Fruit fly (Drosophila melanogaster) whole organism, embryonic: Measurements from ENCODE around the gene CG12702.
A peak's percentile ranks its signal among the peaks of the same experiment; 100 is the strongest.

Experiments used
- Adf1 ChIP-seq: fragments of 200-800 bp; sonication (Bioruptor generic); IDR thresholded peaks from 2 replicates; pipeline ENCODE4 v1.3.6; 2022; ENCODE audit warnings: missing biosample characterization, missing genetic modification characterization
- Aef1 ChIP-seq: fragments of 200-800 bp; sonication (Bioruptor generic); IDR thresholded peaks from 3 replicates; pipeline ENCODE4 v1.3.6; 2022; ENCODE audit warnings: missing biosample characterization, missing genetic modification characterization
- Bdp1 ChIP-seq: fragments of 200-800 bp; sonication (Bioruptor generic); optimal IDR thresholded peaks from 3 replicates; lab custom pipeline; 2016; ENCODE audit warnings: missing biosample characterization, missing genetic modification characterization
- CG10267 ChIP-seq: fragments of 200-800 bp; sonication (Bioruptor generic); optimal IDR thresholded peaks from 2 replicates; lab custom pipeline; 2018; ENCODE audit warnings: missing biosample characterization, mild to moderate bottlenecking, missing genetic modification characterization, moderate library complexity
- CG10274 ChIP-seq: fragments of 200-800 bp; sonication (Bioruptor generic); optimal IDR thresholded peaks from 3 replicates; lab custom pipeline; 2017; ENCODE audit warnings: missing biosample characterization, mild to moderate bottlenecking, missing genetic modification characterization
- CG10979 ChIP-seq: fragments of 200-800 bp; sonication (Bioruptor generic); optimal IDR thresholded peaks from 2 replicates; lab custom pipeline; 2018; ENCODE audit warnings: missing biosample characterization, mild to moderate bottlenecking, missing genetic modification characterization, moderate library complexity
- CG11085 ChIP-seq: fragments of 200-800 bp; sonication (Bioruptor generic); IDR thresholded peaks from 2 replicates; pipeline ENCODE4 v1.3.6; 2022; ENCODE audit warnings: missing biosample characterization, missing genetic modification characterization
- CG12769 ChIP-seq: fragments of 200-800 bp; sonication (Bioruptor generic); optimal IDR thresholded peaks from 2 replicates; lab custom pipeline; 2019; ENCODE audit warnings: missing biosample characterization, mild to moderate bottlenecking, missing genetic modification characterization, moderate library complexity
- CG13775 ChIP-seq: fragments of 200-800 bp; sonication (Bioruptor generic); optimal IDR thresholded peaks from 3 replicates; lab custom pipeline; 2017; ENCODE audit warnings: missing biosample characterization, mild to moderate bottlenecking, missing genetic modification characterization
- CG17829 ChIP-seq: fragments of 200-800 bp; optimal IDR thresholded peaks from 2 replicates; lab custom pipeline; 2019; ENCODE audit warnings: missing biosample characterization, mild to moderate bottlenecking, missing genetic modification characterization, moderate library complexity
- CG18619 ChIP-seq: fragments of 200-800 bp; sonication (Bioruptor generic); optimal IDR thresholded peaks from 3 replicates; lab custom pipeline; 2017; ENCODE audit warnings: missing biosample characterization, mild to moderate bottlenecking, missing genetic modification characterization
- CG18764 ChIP-seq: fragments of 200-800 bp; sonication (Bioruptor generic); optimal IDR thresholded peaks from 3 replicates; lab custom pipeline; 2016; ENCODE audit warnings: missing biosample characterization, missing genetic modification characterization
- CG2129 ChIP-seq: fragments of 200-800 bp; sonication (Bioruptor generic); IDR thresholded peaks from 2 replicates; pipeline ENCODE4 v1.3.6; 2022; ENCODE audit warnings: missing biosample characterization, missing genetic modification characterization; ENCODE audit not compliant: partially characterized antibody
- CG2202 ChIP-seq: fragments of 200-800 bp; sonication (Bioruptor generic); optimal IDR thresholded peaks from 2 replicates; lab custom pipeline; 2018; ENCODE audit warnings: missing biosample characterization, mild to moderate bottlenecking, missing genetic modification characterization
- CG30431 ChIP-seq: fragments of 200-800 bp; sonication (Bioruptor generic); optimal IDR thresholded peaks from 2 replicates; lab custom pipeline; 2017; ENCODE audit warnings: missing biosample characterization, missing genetic modification characterization
- CG4360 ChIP-seq: fragments of 200-800 bp; sonication (Bioruptor generic); IDR thresholded peaks from 2 replicates; pipeline ENCODE4 v1.3.6; 2022; ENCODE audit warnings: missing biosample characterization, missing genetic modification characterization
- CG4707 ChIP-seq: fragments of 200-800 bp; sonication (Bioruptor generic); optimal IDR thresholded peaks from 2 replicates; lab custom pipeline; 2018; ENCODE audit warnings: missing biosample characterization, mild to moderate bottlenecking, missing genetic modification characterization, moderate library complexity
- CG6689 ChIP-seq: fragments of 200-800 bp; sonication (Bioruptor generic); IDR thresholded peaks from 2 replicates; pipeline ENCODE4 v1.3.6; 2022; ENCODE audit warnings: missing biosample characterization, missing genetic modification characterization
- CG8478 ChIP-seq: fragments of >200 bp; optimal IDR thresholded peaks from 2 replicates; lab custom pipeline; 2018
- Chrac-16 ChIP-seq: fragments of 200-800 bp; sonication (Bioruptor generic); optimal IDR thresholded peaks from 3 replicates; lab custom pipeline; 2016; ENCODE audit warnings: missing biosample characterization, missing genetic modification characterization
- CkIIα-i1 ChIP-seq: fragments of 200-800 bp; sonication (Bioruptor generic); IDR thresholded peaks from 2 replicates; pipeline ENCODE4 v1.3.6; 2022; ENCODE audit warnings: missing biosample characterization, missing genetic modification characterization
- CrebB ChIP-seq: fragments of 200-800 bp; sonication (Bioruptor generic); optimal IDR thresholded peaks from 3 replicates; lab custom pipeline; 2018; ENCODE audit warnings: missing biosample characterization, mild to moderate bottlenecking, missing genetic modification characterization
- D19A ChIP-seq: fragments of 200-800 bp; optimal IDR thresholded peaks from 3 replicates; lab custom pipeline; 2019; ENCODE audit warnings: missing biosample characterization, mild to moderate bottlenecking, missing genetic modification characterization, moderate library complexity
- Ets65A ChIP-seq: fragments of 200-800 bp; sonication (Bioruptor generic); peaks from one replicate; lab custom pipeline; 2016; ENCODE audit warnings: missing biosample characterization, missing genetic modification characterization
- Ets97D ChIP-seq: fragments of 200-800 bp; sonication (Bioruptor generic); optimal IDR thresholded peaks from 3 replicates; lab custom pipeline; 2016; ENCODE audit warnings: missing biosample characterization, missing genetic modification characterization
- Mrtf ChIP-seq: fragments of 200-800 bp; sonication (Bioruptor generic); IDR thresholded peaks from 3 replicates; pipeline ENCODE4 v1.3.6; 2022; ENCODE audit warnings: missing biosample characterization, missing genetic modification characterization
- Pdp1 ChIP-seq, 2 experiments: fragments of 200-800 bp; sonication (Bioruptor generic); optimal IDR thresholded peaks; 3 replicates each; lab custom pipeline; 2016; ENCODE audit warnings: missing biosample characterization in 2 of 2, missing genetic modification characterization in 2 of 2, mild to moderate bottlenecking in 1 of 2, moderate library complexity in 1 of 2
- Stat92E ChIP-seq, 3 experiments: fragments of >200 bp in 2 of 3; fragments of 200-800 bp in 1 of 3; sonication (Bioruptor generic) in 1 of 3; optimal IDR thresholded peaks; 2 replicates each; lab custom pipeline; 2017 to 2019; ENCODE audit warnings: missing biosample characterization in 3 of 3, missing genetic modification characterization in 3 of 3, mild to moderate bottlenecking in 1 of 3, moderate library complexity in 1 of 3
- Usf ChIP-seq: fragments of 200-800 bp; sonication (Bioruptor generic); optimal IDR thresholded peaks from 2 replicates; lab custom pipeline; 2017; ENCODE audit warnings: missing genotype, missing biosample characterization, missing genetic modification characterization
- ac ChIP-seq: fragments of 200-800 bp; sonication (Bioruptor generic); optimal IDR thresholded peaks from 3 replicates; lab custom pipeline; 2017; ENCODE audit warnings: missing biosample characterization, mild to moderate bottlenecking, missing genetic modification characterization
- bigmax ChIP-seq: fragments of 200-800 bp; sonication (Bioruptor generic); optimal IDR thresholded peaks from 2 replicates; lab custom pipeline; 2018; ENCODE audit warnings: missing biosample characterization, mild to moderate bottlenecking, missing genetic modification characterization
- cad ChIP-seq: fragments of >200 bp; optimal IDR thresholded peaks from 2 replicates; lab custom pipeline; 2017; ENCODE audit warnings: missing biosample characterization, missing genetic modification characterization
- cas ChIP-seq: fragments of 200-800 bp; sonication (Bioruptor generic); IDR thresholded peaks from 2 replicates; pipeline ENCODE4 v1.3.6; 2022; ENCODE audit warnings: missing biosample characterization, missing genetic modification characterization
- cg ChIP-seq: fragments of 200-800 bp; sonication (Bioruptor generic); optimal IDR thresholded peaks from 3 replicates; lab custom pipeline; 2019; ENCODE audit warnings: missing biosample characterization, mild to moderate bottlenecking, missing genetic modification characterization, moderate library complexity
- fd3F ChIP-seq: fragments of 200-800 bp; sonication (Bioruptor generic); optimal IDR thresholded peaks from 2 replicates; lab custom pipeline; 2018; ENCODE audit warnings: missing biosample characterization, mild to moderate bottlenecking, missing genetic modification characterization, moderate library complexity
- fd96Cb ChIP-seq: fragments of 200-800 bp; sonication (Bioruptor generic); optimal IDR thresholded peaks from 2 replicates; lab custom pipeline; 2018; ENCODE audit warnings: missing biosample characterization, mild to moderate bottlenecking, missing genetic modification characterization, moderate library complexity
- gsb-n ChIP-seq: fragments of 200-800 bp; sonication (Bioruptor generic); optimal IDR thresholded peaks from 3 replicates; lab custom pipeline; 2018; ENCODE audit warnings: missing biosample characterization, mild to moderate bottlenecking, missing genetic modification characterization
- jumu ChIP-seq: fragments of 200-800 bp; sonication (Bioruptor generic); optimal IDR thresholded peaks from 3 replicates; lab custom pipeline; 2016; ENCODE audit warnings: missing biosample characterization, missing genetic modification characterization
- kni ChIP-seq: fragments of 200-800 bp; sonication (Bioruptor generic); optimal IDR thresholded peaks from 3 replicates; lab custom pipeline; 2017; ENCODE audit warnings: mild to moderate bottlenecking, missing biosample characterization, missing genetic modification reagents, missing genetic modification characterization
- lov ChIP-seq, 2 experiments: fragments of 200-800 bp in 1 of 2; fragments of >200 bp in 1 of 2; sonication (Bioruptor generic) in 1 of 2; IDR thresholded peaks in 1 of 2; optimal IDR thresholded peaks in 1 of 2; 2 replicates in 1 of 2; 3 replicates in 1 of 2; pipeline versions ENCODE4 v1.3.6 to Lab custom; 2017 to 2022; ENCODE audit warnings: missing biosample characterization in 1 of 2, missing genetic modification characterization in 1 of 2
- ro ChIP-seq: fragments of 200-800 bp; sonication (Bioruptor generic); IDR thresholded peaks from 2 replicates; pipeline ENCODE4 v1.3.6; 2022; ENCODE audit warnings: missing biosample characterization, missing genetic modification characterization
- sens ChIP-seq: fragments of 200-800 bp; sonication (Bioruptor generic); peaks from one replicate; lab custom pipeline; 2016; ENCODE audit warnings: missing biosample characterization, missing genetic modification characterization
- shn ChIP-seq: fragments of 200-800 bp; sonication (Bioruptor generic); optimal IDR thresholded peaks from 3 replicates; lab custom pipeline; 2016; ENCODE audit warnings: missing biosample characterization, missing genetic modification characterization
- sqz ChIP-seq: fragments of 200-800 bp; sonication (Bioruptor generic); optimal IDR thresholded peaks from 3 replicates; lab custom pipeline; 2018; ENCODE audit warnings: missing biosample characterization, mild to moderate bottlenecking, missing genetic modification characterization
- tio ChIP-seq: fragments of 200-800 bp; sonication (Bioruptor generic); optimal IDR thresholded peaks from 2 replicates; lab custom pipeline; 2017; ENCODE audit warnings: missing biosample characterization, missing genetic modification characterization, inconsistent platforms
- usp ChIP-seq: fragments of >200 bp; optimal IDR thresholded peaks from 2 replicates; lab custom pipeline; 2017; ENCODE audit warnings: missing biosample characterization, missing genetic modification characterization
- vfl ChIP-seq: fragments of 200-800 bp; sonication (Bioruptor generic); optimal IDR thresholded peaks from 2 replicates; lab custom pipeline; 2016; ENCODE audit warnings: missing biosample characterization, missing genetic modification characterization
- yki ChIP-seq: fragments of >200 bp; optimal IDR thresholded peaks from 3 replicates; lab custom pipeline; 2018

CG12702 gene

DNA sequence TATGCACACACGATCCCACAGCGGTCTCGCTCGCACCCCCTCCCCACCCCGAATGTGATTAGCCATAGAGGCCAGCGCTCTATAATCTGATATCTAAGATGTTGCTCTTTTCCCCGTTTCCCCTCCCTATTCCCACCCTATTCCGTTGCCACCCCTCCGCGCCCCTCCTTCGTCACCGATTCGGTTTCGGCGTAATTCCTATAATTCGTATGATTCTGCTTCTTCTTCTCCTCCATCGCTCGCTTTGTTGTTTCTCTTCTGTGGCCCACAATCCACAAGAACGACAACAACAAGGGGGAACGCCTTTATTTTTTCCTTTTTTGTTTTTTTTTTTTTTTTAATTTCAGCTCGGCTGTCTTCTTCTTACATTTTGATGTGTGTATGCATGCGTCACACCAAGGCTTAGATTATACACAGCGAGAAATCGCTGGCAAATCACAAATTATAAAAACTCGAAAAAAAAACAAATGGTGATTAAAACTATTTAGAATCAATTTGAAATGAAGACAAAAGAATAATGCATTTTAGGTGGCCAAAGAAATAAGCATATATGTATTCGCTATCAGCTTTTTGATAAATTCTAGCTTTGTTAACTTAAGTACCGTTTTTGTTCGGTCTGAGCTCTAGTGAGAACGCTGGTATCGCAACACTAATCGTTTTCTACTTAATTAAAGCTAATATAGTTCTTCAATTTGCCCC lies 5.3 kb upstream of the CG12702 start (continued):
- TF ChIP-seq CG10274 = no peak
- TF ChIP-seq fd3F (GFP tag; lab: Kevin White, UChicago) = no peak
- no peak for TF ChIP-seq cas (GFP tag; lab: Robert Waterston, UW)
- TF ChIP-seq CG4707 (GFP tag; lab: Kevin White, UChicago) = no peak
- TF ChIP-seq cad = no peak
- TF ChIP-seq Usf (GFP tag; lab: Kevin White, UChicago) = peak; percentile 21
- TF ChIP-seq CG2129 (GFP tag; lab: Robert Waterston, UW) = no peak
- TF ChIP-seq usp = no peak
- TF ChIP-seq CkIIα-i1 = no peak

DNA sequence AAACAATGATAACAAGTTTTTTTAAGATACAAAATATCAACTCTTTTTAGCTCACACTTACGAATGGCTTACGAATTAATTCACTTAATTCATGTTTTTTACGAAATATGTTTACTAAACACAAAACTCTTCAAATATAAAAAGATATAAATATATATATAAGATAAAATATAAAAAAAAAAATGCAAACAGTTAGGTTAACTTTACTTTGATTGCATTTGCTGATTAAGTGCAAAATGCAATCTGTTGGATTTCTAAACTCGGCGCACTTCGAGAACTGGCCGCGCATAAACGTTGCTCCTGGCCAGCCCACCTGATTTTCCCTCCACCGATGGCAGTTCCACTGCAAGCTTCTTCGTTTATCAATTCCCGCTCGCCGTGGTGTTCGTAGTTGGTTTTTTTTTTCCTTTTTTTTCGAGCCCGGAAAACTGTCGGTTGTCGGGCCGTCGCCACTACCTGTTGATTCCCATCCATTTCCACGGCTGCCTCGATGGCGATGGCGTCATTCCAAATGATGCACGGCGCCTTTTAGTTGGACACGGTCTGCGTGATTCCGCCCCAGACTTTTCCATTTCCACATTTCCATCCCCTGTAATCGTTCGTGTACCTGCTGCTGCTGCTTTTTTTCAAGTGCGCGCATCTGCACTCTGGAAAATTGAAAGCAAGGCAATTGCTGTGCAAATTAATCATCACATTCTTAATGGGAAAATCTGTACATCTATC lies 977 bp upstream of the CG12702 start:
- TF ChIP-seq CG6689 (GFP tag; lab: Robert Waterston, UW) (peak; percentile 25; the same call in 1 of the 2 replicates), jumu (no peak), sens (GFP tag; lab: Kevin White, UChicago) (no peak), vfl (GFP tag; lab: Kevin White, UChicago) (no peak), Aef1 (GFP tag; lab: Robert Waterston, UW) (no peak), D19A (tag; lab: Kevin White, UChicago) (peak; percentile 17), bigmax (no peak), Adf1 (GFP tag; lab: Robert Waterston, UW) (no peak), gsb-n (tag; lab: Kevin White, UChicago) (peak; percentile 13), ac (GFP tag; lab: Kevin White, UChicago) (no peak), CrebB (tag; lab: Kevin White, UChicago) (no peak), CG13775 (GFP tag; lab: Kevin White, UChicago) (peak; percentile 15), Mrtf (GFP tag; lab: Robert Waterston, UW) (no peak), CG18764 (GFP tag; lab: Kevin White, UChicago) (no peak), lov (optimal IDR thresholded peaks at IDR 0.05; lab: Kevin White, UChicago) (no peak), lov (GFP tag; IDR thresholded peaks at IDR 0.05; lab: Robert Waterston, UW) (0 out of 3 replicates have a peak, but pooled peaks have one; percentile 17), Ets65A (peak; percentile 23), CG8478 (no peak), CG10979 (tag; lab: Kevin White, UChicago) (peak; percentile 62), CG18619 (GFP tag; lab: Kevin White, UChicago) (no peak), sqz (GFP tag; lab: Kevin White, UChicago) (peak; percentile 62), CG17829 (tag; lab: Kevin White, UChicago) (peak; percentile 37), cg (GFP tag; lab: Kevin White, UChicago) (no peak), shn (no peak), yki (lab: Kevin White, UChicago) (no peak), CG30431 (GFP tag; lab: Kevin White, UChicago) (no peak), Bdp1 (GFP tag; lab: Kevin White, UChicago) (no peak), fd3F (GFP tag; lab: Kevin White, UChicago) (no peak), Chrac-16 (GFP tag; lab: Kevin White, UChicago) (no peak), CG4360 (GFP tag; lab: Robert Waterston, UW) (no peak), Stat92E (GFP tag; optimal IDR thresholded peaks at IDR 0.05; lab: Kevin White, UChicago) (no peak), kni (peak; percentile 8), CG10267 (tag; lab: Kevin White, UChicago) (peak; percentile 41), ro (no peak), tio (no peak), Ets97D (no peak), fd96Cb (tag; lab: Kevin White, UChicago) (no peak), CG12769 (tag; lab: Kevin White, UChicago) (no peak), Pdp1 (GFP tag; optimal IDR thresholded peaks at IDR 0.05; lab: Kevin White, UChicago) (no peak), CG2202 (tag; lab: Kevin White, UChicago) (no peak), CG11085 (no peak)
